Worm (Caenorhabditis elegans) whole organism, L4 larva: ENCODE results near the gene wrt-1.
A peak's percentile ranks its signal among the peaks of the same experiment; 100 is the strongest.

Experiments
- ZK546.5 ChIP-seq, 2 experiments: sonication (generic microtip); optimal IDR thresholded peaks; 2 replicates each; lab custom pipeline; 2017; ENCODE audit warnings: missing biosample characterization in 2 of 2, missing genetic modification characterization in 2 of 2
- aly-2 ChIP-seq: sonication (generic microtip); optimal IDR thresholded peaks from 2 replicates; lab custom pipeline; 2018; ENCODE audit warnings: missing biosample characterization, missing genetic modification characterization
- ceh-44 ChIP-seq: fragments of 200-800 bp; sonication (Bioruptor generic); IDR thresholded peaks from 2 replicates; pipeline ENCODE4 v1.3.6; 2022; ENCODE audit warnings: missing genetic modification reagents, missing genetic modification characterization, missing compliant biosample characterization
- daf-8 ChIP-seq: fragments of 200-800 bp; sonication (Bioruptor generic); IDR thresholded peaks from 2 replicates; pipeline ENCODE4 v1.3.6; 2022; ENCODE audit warnings: missing genetic modification characterization, missing compliant biosample characterization
- lin-1 ChIP-seq: fragments of 200-800 bp; sonication (Bioruptor generic); IDR thresholded peaks from 2 replicates; pipeline ENCODE4 v1.3.6; 2022; ENCODE audit warnings: missing genetic modification reagents, missing genetic modification characterization, missing compliant biosample characterization
- lsy-2 ChIP-seq, 2 experiments: fragments of 150-350 bp in 1 of 2; sonication (generic microtip) in 1 of 2; optimal IDR thresholded peaks; 2 replicates each; lab custom pipeline; 2014 to 2017; ENCODE audit warnings: missing biosample characterization in 2 of 2, missing genetic modification characterization in 2 of 2
- mdl-1 ChIP-seq, 2 experiments: fragments of 150-350 bp in 1 of 2; sonication (generic microtip) in 1 of 2; optimal IDR thresholded peaks; 2 replicates each; lab custom pipeline; 2014 to 2017; ENCODE audit warnings: missing biosample characterization in 2 of 2, missing genetic modification characterization in 2 of 2
- mxl-3 ChIP-seq: fragments of 200-800 bp; sonication (Bioruptor generic); optimal IDR thresholded peaks from 2 replicates; lab custom pipeline; 2018; ENCODE audit warnings: mild to moderate bottlenecking, missing genetic modification characterization, missing compliant biosample characterization
- nhr-11 ChIP-seq: fragments of 150-350 bp; optimal IDR thresholded peaks from 2 replicates; lab custom pipeline; 2014; ENCODE audit warnings: missing biosample characterization, missing genetic modification characterization
- nhr-237 ChIP-seq: sonication (generic microtip); optimal IDR thresholded peaks from 2 replicates; lab custom pipeline; 2017; ENCODE audit warnings: missing biosample characterization, missing genetic modification characterization
- nhr-6 ChIP-seq: fragments of 150-350 bp; optimal IDR thresholded peaks from 2 replicates; lab custom pipeline; 2014; ENCODE audit warnings: missing biosample characterization, missing genetic modification characterization
- pha-4 ChIP-seq, 2 experiments: fragments of 150-350 bp in 1 of 2; fragments of 200-800 bp in 1 of 2; sonication (Bioruptor generic) in 1 of 2; IDR thresholded peaks in 1 of 2; optimal IDR thresholded peaks in 1 of 2; 2 replicates each; pipeline versions ENCODE4 v1.3.6 to Lab custom; 2014 to 2022; ENCODE audit warnings: missing genetic modification characterization in 2 of 2, missing genetic modification reagents in 2 of 2, missing biosample characterization in 1 of 2, missing compliant biosample characterization in 1 of 2
- unc-62 ChIP-seq, 3 experiments: fragments of 150-350 bp in 1 of 3; sonication (generic microtip); optimal IDR thresholded peaks in 2 of 3; peaks in 1 of 3; 1 replicate in 1 of 3; 2 replicates in 2 of 3; lab custom pipeline; 2014 to 2017; ENCODE audit warnings: missing biosample characterization in 3 of 3, missing genetic modification characterization in 3 of 3, missing genetic modification reagents in 3 of 3, missing genotype in 1 of 3
- zag-1 ChIP-seq: fragments of 150-350 bp; optimal IDR thresholded peaks from 2 replicates; lab custom pipeline; 2014; ENCODE audit warnings: missing biosample characterization, missing genetic modification characterization

- TF ChIP-seq aly-2, result no peak
- no peak for TF ChIP-seq lin-1 (GFP tag; lab: Robert Waterston, UW)
- TF ChIP-seq unc-62 (GFP tag; optimal IDR thresholded peaks at IDR 0.05 in 1 of 2; lab: Kevin White, UChicago), result peak in 1 of 2 experiments; percentile 60
- no peak for TF ChIP-seq unc-62 (tag; optimal IDR thresholded peaks at IDR 0.05; lab: Kevin White, UChicago)
- TF ChIP-seq mdl-1 (tag; optimal IDR thresholded peaks at IDR 0.05; lab: Kevin White, UChicago), result no peak
- TF ChIP-seq daf-8 (GFP tag; lab: Robert Waterston, UW), result no peak
- no peak for TF ChIP-seq pha-4 (GFP tag; IDR thresholded peaks at IDR 0.05; lab: Robert Waterston, UW)
- no peak for TF ChIP-seq pha-4 (tag; optimal IDR thresholded peaks at IDR 0.05; lab: Kevin White, UChicago)
- no peak for TF ChIP-seq mxl-3 (GFP tag; lab: Kevin White, UChicago)
- TF ChIP-seq ceh-44 (GFP tag; lab: Robert Waterston, UW), result no peak
- TF ChIP-seq lsy-2 (tag; optimal IDR thresholded peaks at IDR 0.05; lab: Kevin White, UChicago), result no peak
- no peak for TF ChIP-seq ZK546.5 (tag; optimal IDR thresholded peaks at IDR 0.05; lab: Kevin White, UChicago)
- no peak for TF ChIP-seq zag-1 (tag; lab: Kevin White, UChicago)
- TF ChIP-seq nhr-6, result no peak
- no peak for TF ChIP-seq nhr-11 (tag; lab: Kevin White, UChicago)
- TF ChIP-seq nhr-237, result no peak
Measured at ce11 chrII:7543808-7544207, 13.0 kb downstream of the wrt-1 start, which contains the start of gene rol-8.
